Worm (Caenorhabditis elegans): ENCODE data around the gene lelo-2.
A peak's percentile ranks its signal among the peaks of the same experiment; 100 is the strongest.
"Not testable (repeated sequence)": the region's sequence is repeated elsewhere in the genome, so short reads cannot be mapped to it uniquely, and the experiment has no call there.

Gene lelo-2

ce11 chrIII:1384092-1384491 is 42.9 kb downstream of the lelo-2 start, which contains the start of the genes fbxa-138 and Y82E9BR.5:
TSS of gene fbxa-138 (minus strand) at chrIII:1384252.
TSS of gene Y82E9BR.5 (plus strand) at chrIII:1384370.
- TF ChIP-seq daf-19 (GFP tag; conservative IDR thresholded peaks at IDR 0.05) (no peak), nhr-77 (tag; optimal IDR thresholded peaks at IDR 0.05) (peak; percentile 32), dmd-6 (GFP tag; IDR thresholded peaks at IDR 0.05) (peak; percentile 80), hlh-11 (tag; optimal IDR thresholded peaks at IDR 0.05) (peak; percentile 49), daf-16 (GFP tag; optimal IDR thresholded peaks at IDR 0.05) (no peak), daf-16 (tag; optimal IDR thresholded peaks at IDR 0.05) (peak; percentile 43), T20F7.1 (GFP tag; optimal IDR thresholded peaks at IDR 0.05) (no peak), nhr-28 (tag; optimal IDR thresholded peaks at IDR 0.05) (peak; percentile 94), pqm-1 (tag; optimal IDR thresholded peaks at IDR 0.05) (peak; percentile 88)

DNA sequence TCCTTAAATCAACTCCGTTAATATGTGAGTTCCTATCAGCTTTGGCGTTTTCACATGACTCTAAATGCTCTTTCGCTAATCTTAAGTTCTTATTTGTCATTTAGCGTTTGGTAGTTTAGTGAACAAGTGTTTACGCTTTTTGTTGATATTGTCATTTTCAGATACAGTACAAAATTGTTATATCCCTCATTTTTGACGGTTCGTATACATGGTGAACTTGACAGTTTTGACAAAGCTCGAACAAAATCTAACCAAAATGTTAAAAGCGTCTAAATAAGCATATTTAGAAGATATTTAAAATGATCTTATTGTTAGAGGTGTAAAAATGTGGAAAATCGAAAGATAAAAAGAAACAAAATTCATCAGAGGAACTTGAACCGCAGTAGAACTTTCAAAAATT is 43.5 kb downstream of the lelo-2 start:
- TF ChIP-seq aha-1 (tag) (peak; percentile 90), hlh-30 (tag; optimal IDR thresholded peaks at IDR 0.05; ENCODE audit: insufficient read depth) (no peak)

DNA sequence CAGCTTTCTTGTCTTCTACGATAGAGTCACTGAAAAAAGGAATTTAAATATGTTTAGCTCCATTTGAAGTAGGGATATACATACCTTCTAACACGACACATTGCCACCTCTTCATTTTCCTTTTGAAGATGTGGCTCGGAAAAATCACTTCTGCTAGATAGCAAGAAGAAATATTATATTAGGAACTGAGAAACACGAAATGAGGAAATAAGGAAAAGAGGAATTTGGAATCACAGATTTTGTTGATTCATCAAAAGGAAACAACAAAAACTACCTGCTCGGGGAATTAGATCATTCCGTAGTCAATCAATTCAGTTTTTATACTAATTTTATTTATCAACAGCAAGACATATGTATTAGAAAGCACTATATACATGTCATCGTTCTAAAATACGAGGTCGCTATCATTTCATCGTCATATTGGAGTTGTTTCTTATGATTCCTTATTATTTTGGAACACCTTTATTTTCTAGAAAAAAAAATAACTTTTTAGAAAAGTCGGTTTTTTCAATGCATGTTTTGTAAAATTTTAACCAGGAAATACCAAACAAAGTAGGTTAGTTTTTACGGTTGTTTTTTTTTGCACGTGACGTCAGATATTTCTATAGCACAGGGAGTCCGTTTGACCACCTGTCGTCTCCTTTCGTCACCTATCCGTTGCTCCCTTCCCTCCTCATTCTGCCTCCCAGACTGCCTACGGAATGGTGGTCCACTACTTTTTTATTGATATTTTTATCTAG is 46.3 kb downstream of the lelo-2 start, which contains the start of the genes pals-21 and Y82E9BR.6:
pals-21 (minus strand) TSS at position 101 of the 740 bp plus-strand sequence.
Y82E9BR.6 (plus strand) TSS at position 690 of the 740 bp plus-strand sequence.
- no peak for TF ChIP-seq nhr-10 (tag; optimal IDR thresholded peaks at IDR 0.05)
- no peak for TF ChIP-seq spr-3 (GFP tag; optimal IDR thresholded peaks at IDR 0.05)
- no peak for TF ChIP-seq Y48G9A.11 (GFP tag; IDR thresholded peaks at IDR 0.05)
- no peak for TF ChIP-seq ceh-32 (tag; optimal IDR thresholded peaks at IDR 0.05; ENCODE audit: poor library complexity)
- no peak for TF ChIP-seq ztf-11 (tag; optimal IDR thresholded peaks at IDR 0.05)
- TF ChIP-seq ceh-82 (tag; optimal IDR thresholded peaks at IDR 0.05), result no peak
- TF ChIP-seq F44E2.7 (GFP tag; IDR thresholded peaks at IDR 0.05), result no peak
- TF ChIP-seq snpc-1.2 (GFP tag; IDR thresholded peaks at IDR 0.05), result no peak
- TF ChIP-seq fkh-10 (GFP tag; optimal IDR thresholded peaks at IDR 0.05), result no peak
- no peak for TF ChIP-seq ztf-7 (tag; optimal IDR thresholded peaks at IDR 0.05)
- no peak for TF ChIP-seq dmd-8 (GFP tag; IDR thresholded peaks at IDR 0.05)
- no peak for TF ChIP-seq rbr-2 (tag; optimal IDR thresholded peaks at IDR 0.05)
- no peak for TF ChIP-seq hif-1 (tag; optimal IDR thresholded peaks at IDR 0.05)

DNA sequence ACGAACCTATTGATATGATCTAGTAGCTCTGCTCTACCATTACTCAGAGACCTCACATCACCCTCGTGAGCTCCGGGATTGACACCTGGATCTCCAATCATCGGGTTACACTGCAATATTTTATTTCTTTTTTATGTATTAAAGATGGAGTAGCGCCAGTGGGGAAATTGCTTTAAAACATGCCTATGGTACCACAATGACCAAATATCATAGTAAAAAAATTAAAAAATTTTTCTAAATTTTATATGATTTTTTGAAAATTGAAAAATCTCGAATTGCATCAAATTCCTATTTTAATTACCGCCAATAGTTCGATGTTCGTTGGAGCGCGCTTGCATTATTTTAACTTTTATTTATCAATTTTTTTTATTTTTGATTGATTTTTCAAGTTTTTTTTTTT is 49.1 kb downstream of the lelo-2 start, which contains the start of gene pals-40:
pals-40 (minus strand) TSS at position 101 of the 400 bp plus-strand sequence.
- TF ChIP-seq Y5F2A.4 (GFP tag; optimal IDR thresholded peaks at IDR 0.05); lin-38 (GFP tag; IDR thresholded peaks at IDR 0.05); attf-4 (tag; optimal IDR thresholded peaks at IDR 0.05): not testable (repeated sequence)

ce11 chrIII:1375491-1375890 is 51.5 kb downstream of the lelo-2 start, which contains the start of gene Y82E9BR.10:
TSS of gene Y82E9BR.10 (minus strand) at chrIII:1375591.
- TF ChIP-seq egl-43 (GFP tag; IDR thresholded peaks at IDR 0.05); duxl-1 (tag; optimal IDR thresholded peaks at IDR 0.05; ENCODE audit: poor library complexity); aha-1 (tag): not testable (repeated sequence)

ce11 chrIII:1374355-1374807 is 52.6 kb downstream of the lelo-2 start, which contains the start of gene Y82E9BR.20:
TSS of gene Y82E9BR.20 (plus strand) at chrIII:1374405.
- TF ChIP-seq nhr-111 (GFP tag; optimal IDR thresholded peaks at IDR 0.05) (no peak), spr-3 (GFP tag; optimal IDR thresholded peaks at IDR 0.05) (no peak), unc-62 (GFP tag; optimal IDR thresholded peaks at IDR 0.05 in 1 of 2) (peak in 1 of 2 experiments; percentile 90), unc-62 (tag; optimal IDR thresholded peaks at IDR 0.05) (no peak), ztf-11 (tag; optimal IDR thresholded peaks at IDR 0.05) (no peak), skn-1 (tag; optimal IDR thresholded peaks at IDR 0.05) (no peak), mes-2 (tag; optimal IDR thresholded peaks at IDR 0.05; ENCODE audit: poor library complexity, severe bottlenecking) (no peak), nhr-6 (tag; optimal IDR thresholded peaks at IDR 0.05) (no peak)

Data from whole organism, L4 larva.